Worm (Caenorhabditis elegans) whole organism, L3 larva: ENCODE data around the gene polh-1.
A peak's percentile ranks its signal among the peaks of the same experiment; 100 is the strongest.

Experiments
- R02D3.7 ChIP-seq: fragments of 150-350 bp; optimal IDR thresholded peaks from 2 replicates; lab custom pipeline; 2014; ENCODE audit warnings: missing biosample characterization, missing genetic modification characterization
- ZK546.5 ChIP-seq: sonication (generic microtip); optimal IDR thresholded peaks from 2 replicates; lab custom pipeline; 2017; ENCODE audit warnings: missing biosample characterization, missing genetic modification characterization
- aly-2 ChIP-seq: fragments of 150-350 bp; optimal IDR thresholded peaks from 2 replicates; lab custom pipeline; 2014; ENCODE audit warnings: missing biosample characterization, missing genetic modification characterization
- ceh-16 ChIP-seq: sonication (generic microtip); optimal IDR thresholded peaks from 2 replicates; lab custom pipeline; 2017; ENCODE audit warnings: missing biosample characterization, missing genetic modification characterization
- ceh-9 ChIP-seq: sonication (generic microtip); optimal IDR thresholded peaks from 2 replicates; lab custom pipeline; 2018; ENCODE audit warnings: missing biosample characterization, missing genetic modification characterization
- egl-27 ChIP-seq: sonication (generic microtip); optimal IDR thresholded peaks from 4 replicates; lab custom pipeline; 2017; ENCODE audit warnings: missing biosample characterization, missing genetic modification reagents, missing genetic modification characterization
- egl-5 ChIP-seq: fragments of 150-350 bp; optimal IDR thresholded peaks from 2 replicates; lab custom pipeline; 2017; ENCODE audit warnings: missing biosample characterization, missing genetic modification reagents, missing genetic modification characterization, inconsistent platforms
- elt-1 ChIP-seq: fragments of 150-350 bp; optimal IDR thresholded peaks from 2 replicates; lab custom pipeline; 2014; ENCODE audit warnings: missing biosample characterization, missing genetic modification characterization
- elt-2 ChIP-seq: sonication (generic microtip); optimal IDR thresholded peaks from 2 replicates; lab custom pipeline; 2016; ENCODE audit warnings: missing genetic modification reagents, mild to moderate bottlenecking, missing genetic modification characterization, missing compliant biosample characterization
- elt-3 ChIP-seq, 3 experiments: fragments of 150-350 bp in 1 of 3; sonication (generic microtip) in 2 of 3; optimal IDR thresholded peaks; 2 replicates in 2 of 3; 4 replicates in 1 of 3; lab custom pipeline; 2014 to 2017; ENCODE audit warnings: missing biosample characterization in 3 of 3, missing genetic modification characterization in 3 of 3
- eor-1 ChIP-seq, 2 experiments: fragments of 150-350 bp; optimal IDR thresholded peaks; 2 replicates each; lab custom pipeline; 2014 to 2018; ENCODE audit warnings: missing biosample characterization in 2 of 2, missing genetic modification characterization in 2 of 2
- fkh-2 ChIP-seq: fragments of 150-350 bp; optimal IDR thresholded peaks from 2 replicates; lab custom pipeline; 2014; ENCODE audit warnings: missing biosample characterization, missing genetic modification reagents, missing genetic modification characterization
- fos-1 ChIP-seq: fragments of 150-350 bp; optimal IDR thresholded peaks from 2 replicates; lab custom pipeline; 2014; ENCODE audit warnings: missing biosample characterization, missing genetic modification characterization
- hmg-11 ChIP-seq: sonication (generic microtip); optimal IDR thresholded peaks from 2 replicates; lab custom pipeline; 2016; ENCODE audit warnings: missing genetic modification characterization, missing compliant biosample characterization
- lin-15B ChIP-seq: fragments of 150-350 bp; optimal IDR thresholded peaks from 2 replicates; lab custom pipeline; 2014; ENCODE audit warnings: missing biosample characterization, missing genetic modification characterization
- lin-39 ChIP-seq: fragments of 150-350 bp; optimal IDR thresholded peaks from 2 replicates; lab custom pipeline; 2018; ENCODE audit warnings: missing biosample characterization, missing genetic modification reagents, missing genetic modification characterization
- mdl-1 ChIP-seq: fragments of 150-350 bp; optimal IDR thresholded peaks from 2 replicates; lab custom pipeline; 2014; ENCODE audit warnings: missing biosample characterization, missing genetic modification characterization
- nfya-1 ChIP-seq: sonication (generic microtip); optimal IDR thresholded peaks from 2 replicates; lab custom pipeline; 2017; ENCODE audit warnings: missing genetic modification characterization, mild to moderate bottlenecking, missing compliant biosample characterization, antibody characterized with exemption, moderate library complexity; ENCODE audit not compliant: insufficient read depth
- nhr-12 ChIP-seq: fragments of 150-350 bp; optimal IDR thresholded peaks from 2 replicates; lab custom pipeline; 2014; ENCODE audit warnings: missing biosample characterization, missing genetic modification characterization
- nhr-23 ChIP-seq: fragments of 150-350 bp; optimal IDR thresholded peaks from 2 replicates; lab custom pipeline; 2014; ENCODE audit warnings: missing biosample characterization, missing genetic modification reagents, missing genetic modification characterization
- nhr-237 ChIP-seq: fragments of 150-350 bp; optimal IDR thresholded peaks from 2 replicates; lab custom pipeline; 2014; ENCODE audit warnings: missing biosample characterization, missing genetic modification characterization
- nhr-67 ChIP-seq: fragments of 150-350 bp; optimal IDR thresholded peaks from 2 replicates; lab custom pipeline; 2014; ENCODE audit warnings: missing biosample characterization, missing genetic modification characterization
- pha-4 ChIP-seq: fragments of 150-350 bp; optimal IDR thresholded peaks from 2 replicates; lab custom pipeline; 2014; ENCODE audit warnings: missing biosample characterization, missing genetic modification reagents, missing genetic modification characterization
- pqm-1 ChIP-seq: fragments of 150-350 bp; optimal IDR thresholded peaks from 2 replicates; lab custom pipeline; 2017; ENCODE audit warnings: missing biosample characterization, missing genetic modification characterization, inconsistent platforms
- sea-2 ChIP-seq: fragments of 150-350 bp; sonication (generic microtip); optimal IDR thresholded peaks from 4 replicates; lab custom pipeline; 2014; ENCODE audit warnings: missing biosample characterization, missing genetic modification reagents, missing genetic modification characterization
- skn-1 ChIP-seq: fragments of 150-350 bp; optimal IDR thresholded peaks from 2 replicates; lab custom pipeline; 2014; ENCODE audit warnings: missing biosample characterization, missing genetic modification characterization
- snpc-4 ChIP-seq: fragments of 150-350 bp; optimal IDR thresholded peaks from 2 replicates; lab custom pipeline; 2014; ENCODE audit warnings: missing biosample characterization, missing genetic modification characterization
- tbx-2 ChIP-seq: sonication (generic microtip); optimal IDR thresholded peaks from 2 replicates; lab custom pipeline; 2016; ENCODE audit warnings: mild to moderate bottlenecking, missing genetic modification characterization, missing compliant biosample characterization
- zag-1 ChIP-seq: fragments of 150-350 bp; optimal IDR thresholded peaks from 2 replicates; lab custom pipeline; 2014; ENCODE audit warnings: missing biosample characterization, missing genetic modification characterization

polh-1 gene

ce11 chrIII:1921136-1921680 lies 28.9 kb downstream of the polh-1 start (continued):
- no peak for TF ChIP-seq ZK546.5 (tag; lab: Kevin White, UChicago)
- TF ChIP-seq nhr-67 (tag; lab: Kevin White, UChicago) = no peak
- peak; percentile 71 for TF ChIP-seq zag-1 (tag; lab: Kevin White, UChicago)

ce11 chrIII:1918311-1918932 lies 31.6 kb downstream of the polh-1 start:
- TF ChIP-seq nfya-1 (tag; lab: Kevin White, UChicago) (no peak), nhr-12 (tag; lab: Kevin White, UChicago) (no peak), zag-1 (tag; lab: Kevin White, UChicago) (no peak), elt-1 (no peak), sea-2 (no peak), ceh-16 (tag; lab: Kevin White, UChicago) (no peak), tbx-2 (tag; lab: Kevin White, UChicago) (no peak), nhr-67 (tag; lab: Kevin White, UChicago) (no peak), egl-27 (no peak), elt-2 (tag; lab: Kevin White, UChicago) (no peak), R02D3.7 (tag; lab: Kevin White, UChicago) (no peak), mdl-1 (tag; lab: Kevin White, UChicago) (no peak), lin-15B (tag; lab: Kevin White, UChicago) (no peak), pqm-1 (tag; lab: Kevin White, UChicago) (no peak)
- TF ChIP-seq, all 47 proteins: peak for 0

- TF ChIP-seq lin-39 (tag; lab: Kevin White, UChicago) (peak; percentile 36), egl-27 (no peak), fos-1 (no peak), elt-3 (tag; optimal IDR thresholded peaks at IDR 0.05; lab: Kevin White, UChicago) (no peak), lin-15B (tag; lab: Kevin White, UChicago) (peak; percentile 74), nfya-1 (tag; lab: Kevin White, UChicago) (peak; percentile 61), snpc-4 (peak; percentile 54), eor-1 (tag; optimal IDR thresholded peaks at IDR 0.05; lab: Kevin White, UChicago) (no peak), pha-4 (tag; lab: Kevin White, UChicago) (peak; percentile 85), hmg-11 (peak; percentile 8), nhr-67 (tag; lab: Kevin White, UChicago) (no peak), pqm-1 (tag; lab: Kevin White, UChicago) (peak; percentile 7), skn-1 (tag; lab: Kevin White, UChicago) (no peak), aly-2 (tag; lab: Kevin White, UChicago) (no peak), nhr-23 (tag; lab: Kevin White, UChicago) (peak; percentile 75), nhr-237 (tag; lab: Kevin White, UChicago) (no peak)
- TF ChIP-seq, all 47 proteins: peak for 8
These were observed 44.5 kb downstream of the polh-1 start, which contains the start of the genes B0524.6 and pqn-41 for ce11 chrIII:1905589-1905988. TSS of gene B0524.6 (minus strand) at chrIII:1905640. TSS of gene pqn-41 (plus strand) at chrIII:1905958.

- TF ChIP-seq snpc-4 (no peak), lin-39 (tag; lab: Kevin White, UChicago) (no peak), fkh-2 (tag; lab: Kevin White, UChicago) (no peak), egl-5 (tag; lab: Kevin White, UChicago) (no peak), ceh-9 (tag; lab: Kevin White, UChicago) (no peak)
These were observed 46.1 kb downstream of the polh-1 start for ce11 chrIII:1903966-1904365.
